Worm (Caenorhabditis elegans): Measurements from ENCODE around the gene ghi-1.

DNA sequence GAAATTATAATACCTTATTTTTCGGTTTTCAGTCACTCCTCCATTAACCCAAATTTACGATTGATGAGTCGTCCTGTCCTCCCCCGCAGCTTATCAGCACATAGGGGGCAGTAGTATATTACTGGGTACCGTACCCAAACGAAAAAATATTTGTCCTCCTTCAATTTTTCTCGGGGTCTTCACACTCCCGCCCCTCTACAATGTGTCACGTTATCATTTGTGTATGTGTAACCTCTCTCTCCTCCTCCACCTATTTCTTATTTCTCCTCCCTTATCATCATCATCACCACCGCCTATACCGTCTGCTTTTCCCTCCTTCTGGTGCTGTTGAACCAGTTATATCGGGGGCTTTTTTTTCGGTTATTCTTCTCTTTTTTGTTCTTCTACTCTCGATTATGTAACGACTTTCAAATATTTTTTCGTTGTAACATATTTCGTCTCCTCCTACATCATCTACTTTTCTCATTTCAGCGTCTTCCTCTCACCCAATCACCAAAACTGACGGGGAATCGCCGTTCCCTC, at the start of gene ghi-1:
- TF ChIP-seq egl-27 (tag; optimal IDR thresholded peaks at IDR 0.05), result no peak
- TF ChIP-seq snpc-4 (tag; optimal IDR thresholded peaks at IDR 0.05), result no peak
- no peak for TF ChIP-seq ztf-4 (tag; optimal IDR thresholded peaks at IDR 0.05)
- TF ChIP-seq fkh-10 (GFP tag; optimal IDR thresholded peaks at IDR 0.05), result no peak
- TF ChIP-seq elt-1 (tag; optimal IDR thresholded peaks at IDR 0.05), result no peak
- peak; percentile 40 for TF ChIP-seq nfya-1 (tag; optimal IDR thresholded peaks at IDR 0.05; ENCODE audit: insufficient read depth)
- TF ChIP-seq ama-1 (optimal IDR thresholded peaks at IDR 0.05), result no peak
- peak; percentile 8 for TF ChIP-seq pha-4 (tag; optimal IDR thresholded peaks at IDR 0.05)
- no peak for TF ChIP-seq daf-12 (tag; optimal IDR thresholded peaks at IDR 0.05)
- no peak for TF ChIP-seq aly-2 (tag; optimal IDR thresholded peaks at IDR 0.05)
- no peak for TF ChIP-seq jun-1 (tag; optimal IDR thresholded peaks at IDR 0.05)
- TF ChIP-seq nhr-11 (tag; optimal IDR thresholded peaks at IDR 0.05), result no peak
- TF ChIP-seq mml-1 (tag; optimal IDR thresholded peaks at IDR 0.05), result no peak
- TF ChIP-seq skn-1 (tag; optimal IDR thresholded peaks at IDR 0.05), result peak; percentile 17

Measured in whole organism, L3 larva.